Fruit fly (Drosophila melanogaster): ENCODE results near the gene CG31141.

Gene CG31141

DNA sequence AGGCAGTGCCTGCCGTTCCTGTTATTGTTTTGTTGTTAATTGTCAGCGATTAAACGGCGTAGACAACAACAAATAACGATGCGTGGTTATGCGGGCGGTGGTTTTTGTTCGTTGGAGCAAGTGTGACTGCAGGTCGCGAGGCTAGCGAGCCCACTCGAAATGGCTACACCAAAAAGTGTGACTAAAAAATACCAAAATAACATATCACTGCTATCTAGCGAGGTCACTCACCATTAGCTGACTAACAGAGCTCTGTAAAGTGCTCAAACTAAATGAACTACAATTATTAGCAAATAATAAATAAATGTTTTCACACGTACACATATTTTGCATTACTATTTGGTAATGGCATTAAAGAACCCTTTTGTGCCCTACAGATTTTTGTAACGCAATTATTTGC is 33.2 kb upstream of the CG31141 start, which contains the start of gene Pli:
Gene Pli (minus strand): TSS at position 131 of the 400 bp plus-strand sequence.
- TF ChIP-seq CG17801 (GFP tag; optimal IDR thresholded peaks at IDR 0.05; ENCODE audit: partially characterized antibody) = peak; percentile 75

DNA sequence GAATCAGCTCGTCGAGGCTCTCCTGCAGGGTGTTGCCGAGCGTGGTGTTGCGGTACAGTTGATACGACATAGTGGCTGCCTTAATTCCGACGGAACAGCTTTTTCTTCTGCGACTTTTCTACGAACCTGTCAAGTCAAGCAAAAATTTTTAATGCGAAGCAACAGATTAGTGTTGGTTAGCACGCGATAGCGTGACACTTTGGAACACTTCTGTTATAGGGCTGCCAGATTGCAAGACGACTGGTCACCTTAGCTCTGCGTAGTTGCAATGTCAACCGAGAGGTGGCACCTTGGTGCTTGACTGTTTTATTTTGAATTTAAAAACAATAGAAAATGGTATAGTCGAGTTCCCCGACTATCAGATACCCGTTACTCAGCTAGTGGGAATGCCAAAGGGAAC is 32.2 kb upstream of the CG31141 start, which contains the start of gene TfIIA-S:
Gene TfIIA-S (minus strand): TSS at position 175 of the 400 bp plus-strand sequence.
- TF ChIP-seq CG17801 (GFP tag; optimal IDR thresholded peaks at IDR 0.05; ENCODE audit: partially characterized antibody) = peak; percentile 75

DNA sequence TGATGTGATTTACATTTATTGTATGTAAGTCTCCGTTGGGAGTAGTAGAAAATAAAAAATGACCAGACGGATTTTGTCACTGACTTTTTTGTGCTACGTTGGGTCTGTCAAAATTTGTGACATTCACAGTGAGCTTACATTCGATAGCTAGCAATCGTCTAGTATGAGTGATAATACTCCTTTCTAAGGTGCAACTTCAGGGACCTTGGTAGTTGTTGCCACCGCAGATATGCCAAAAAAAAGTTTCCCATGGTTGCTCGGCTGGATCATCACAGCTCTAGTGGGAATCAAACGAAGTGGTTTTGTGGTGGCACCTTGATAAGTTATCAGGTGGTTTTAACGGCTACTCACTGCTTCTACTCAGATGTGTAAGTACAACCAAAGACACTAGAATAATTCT is 29.6 kb upstream of the CG31141 start, which contains the start of gene tbrd-1:
Gene tbrd-1 (minus strand): TSS at position 101 of the 400 bp plus-strand sequence.
- no peak for TF ChIP-seq CG17801 (GFP tag; optimal IDR thresholded peaks at IDR 0.05; ENCODE audit: partially characterized antibody)

DNA sequence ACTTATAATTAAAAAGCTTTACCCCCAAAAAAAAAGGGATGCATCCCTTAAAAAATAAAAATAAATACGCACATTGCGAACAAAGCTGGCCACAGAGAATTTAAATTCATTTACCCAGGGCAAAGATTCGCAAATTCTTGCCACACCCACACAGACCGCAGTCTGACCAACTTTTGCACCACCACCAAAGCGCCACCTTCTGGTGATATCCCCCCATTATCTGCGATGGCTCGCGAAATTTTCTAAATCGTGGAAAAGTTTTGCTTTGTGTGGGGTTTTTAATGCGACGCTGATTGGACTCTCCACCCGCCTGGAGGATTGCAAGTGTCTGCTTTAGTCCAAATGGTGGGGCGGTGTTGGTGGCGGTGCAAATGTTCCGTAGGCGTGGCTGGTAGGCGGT is 23.0 kb upstream of the CG31141 start:
- TF ChIP-seq CG17801 (GFP tag; optimal IDR thresholded peaks at IDR 0.05; ENCODE audit: partially characterized antibody) = no peak

DNA sequence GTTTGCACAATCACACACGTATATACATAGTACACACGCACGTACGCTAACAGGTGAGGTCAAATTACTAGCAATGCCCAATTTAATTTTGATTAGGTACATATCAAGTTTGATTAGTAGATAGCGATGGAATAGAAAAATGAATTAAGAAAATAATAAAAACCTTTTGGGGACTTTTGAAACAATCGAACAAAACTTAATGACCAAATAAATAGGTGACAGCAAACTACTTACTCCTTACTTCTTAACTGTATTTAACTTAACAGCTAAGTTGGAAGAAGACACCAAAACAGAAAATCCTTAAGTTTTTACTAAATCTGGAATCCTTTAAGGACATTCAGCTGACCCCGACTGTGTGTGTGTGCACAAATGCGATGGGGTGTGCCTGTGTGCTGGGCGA is 21.1 kb upstream of the CG31141 start:
- TF ChIP-seq CG17801 (GFP tag; optimal IDR thresholded peaks at IDR 0.05; ENCODE audit: partially characterized antibody) = no peak

DNA sequence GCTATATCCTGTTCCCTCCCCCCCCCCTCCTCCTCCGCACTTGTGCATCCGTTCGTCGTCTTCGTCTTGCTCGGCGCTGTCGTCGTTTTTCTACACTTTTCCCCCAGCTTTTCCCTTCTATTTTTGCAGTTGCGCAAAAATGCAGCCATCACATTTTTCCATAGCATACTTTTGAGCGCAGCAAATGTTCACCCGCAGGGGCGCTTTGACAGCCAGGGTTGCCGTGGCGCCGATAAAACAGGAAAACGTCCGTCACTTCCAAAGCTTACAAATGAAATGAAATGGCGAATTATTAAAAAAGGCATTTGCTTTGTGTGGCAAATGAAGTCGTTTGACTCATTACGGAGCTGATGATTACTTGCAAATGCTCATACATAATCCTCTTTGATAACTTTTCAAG is 20.5 kb upstream of the CG31141 start:
- TF ChIP-seq CG17801 (GFP tag; optimal IDR thresholded peaks at IDR 0.05; ENCODE audit: partially characterized antibody) = no peak

DNA sequence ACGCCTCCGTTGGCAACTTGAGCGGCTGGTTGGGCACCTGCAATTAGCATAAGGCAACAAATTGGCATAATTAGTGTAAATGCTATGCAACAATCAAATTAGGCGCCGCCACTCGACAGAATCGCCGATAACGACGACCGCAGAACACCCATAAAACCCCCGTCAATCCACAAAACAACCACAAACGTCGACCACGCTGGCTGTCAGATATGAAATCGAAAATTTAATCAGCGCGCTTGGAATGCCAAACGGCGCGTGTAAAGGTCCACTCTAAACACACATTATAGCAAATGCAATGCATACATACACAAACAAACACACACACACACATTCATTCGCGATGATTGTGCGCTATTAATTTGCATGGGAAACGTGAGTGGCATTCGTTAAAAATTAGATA is 19.7 kb upstream of the CG31141 start:
- no peak for TF ChIP-seq CG17801 (GFP tag; optimal IDR thresholded peaks at IDR 0.05; ENCODE audit: partially characterized antibody)

DNA sequence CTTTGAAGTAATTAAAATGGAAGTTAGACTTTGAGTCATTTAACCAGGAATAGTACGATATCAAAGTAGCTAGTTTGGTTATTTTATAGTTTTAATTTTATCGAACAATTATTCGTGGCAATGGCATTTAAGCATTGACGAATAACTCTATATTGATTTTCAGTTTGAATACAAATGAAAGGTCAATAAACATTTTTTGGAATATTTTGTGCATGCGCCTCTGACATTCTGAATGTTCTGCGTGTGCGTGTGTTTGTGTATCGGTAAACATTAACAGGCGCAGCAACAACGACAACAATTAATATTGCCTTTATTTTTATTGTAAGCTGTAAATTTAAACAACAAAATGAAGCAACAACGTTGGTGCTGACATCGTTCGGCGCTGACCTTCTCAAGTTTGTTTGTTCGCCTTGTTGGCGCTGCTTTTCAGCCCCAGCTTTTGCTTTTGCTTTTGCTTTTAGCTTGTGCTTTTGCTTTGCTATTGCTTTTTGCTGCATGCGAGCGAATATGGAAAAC is 13.7 kb upstream of the CG31141 start:
- no peak for TF ChIP-seq CG17801 (GFP tag; optimal IDR thresholded peaks at IDR 0.05; ENCODE audit: partially characterized antibody)

DNA sequence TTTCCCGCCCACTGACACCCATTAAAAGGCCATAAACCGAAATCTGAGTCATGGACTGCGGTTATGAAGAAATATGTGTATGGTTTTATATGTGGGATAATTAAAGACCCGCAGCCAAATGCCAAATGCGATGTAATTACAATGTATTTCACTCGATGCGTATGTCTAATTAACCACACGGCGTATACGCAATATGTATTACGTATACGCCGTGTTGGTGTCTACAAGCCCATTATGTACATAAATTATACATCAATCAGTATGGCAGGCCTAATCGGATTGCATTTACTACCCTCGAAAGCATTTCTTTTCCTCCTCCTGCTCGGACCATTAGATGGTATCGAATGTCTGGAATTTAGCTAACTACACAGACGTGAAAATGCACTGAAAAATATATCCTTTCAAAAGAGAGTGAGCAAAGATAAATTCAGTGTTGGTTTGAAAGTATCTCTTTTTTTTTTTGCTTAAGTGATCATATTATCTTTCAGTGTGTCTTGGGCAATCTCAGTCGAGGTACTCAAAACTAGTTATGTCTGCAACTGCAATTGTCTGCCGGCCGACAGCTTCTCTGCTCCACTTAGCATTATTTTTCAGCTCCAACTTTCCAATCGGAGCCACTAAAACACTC is 12.7 kb upstream of the CG31141 start:
- TF ChIP-seq CG17801 (GFP tag; optimal IDR thresholded peaks at IDR 0.05; ENCODE audit: partially characterized antibody) = no peak

DNA sequence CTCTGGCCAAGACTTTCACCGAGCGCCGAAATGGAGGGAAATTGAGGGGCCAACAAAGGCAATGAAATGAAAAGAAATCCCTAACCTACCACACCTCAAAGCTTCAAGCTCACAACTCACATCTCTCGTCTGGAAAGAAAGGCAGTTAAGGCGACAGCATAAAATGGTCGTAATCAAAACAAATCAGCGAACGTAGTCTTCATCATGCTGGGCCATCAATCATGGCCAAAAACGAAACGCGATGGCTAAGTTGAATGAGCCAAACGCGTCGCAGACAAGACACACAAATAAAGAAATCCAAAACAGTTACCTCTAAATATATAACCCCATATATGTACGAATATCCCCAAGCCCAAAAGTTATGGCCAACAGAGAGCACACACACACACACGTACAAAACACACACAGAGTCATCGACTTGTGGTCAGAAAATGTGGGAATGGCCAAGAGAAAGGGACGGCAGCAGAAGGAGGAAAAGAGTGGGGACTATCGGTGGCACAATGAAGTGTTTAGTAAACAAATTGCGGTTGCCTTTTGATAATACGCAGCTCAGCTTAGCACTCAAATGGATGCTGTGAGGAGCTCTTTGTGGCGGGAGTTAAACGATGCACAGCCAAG is 11.9 kb upstream of the CG31141 start:
- TF ChIP-seq CG17801 (GFP tag; optimal IDR thresholded peaks at IDR 0.05; ENCODE audit: partially characterized antibody) = no peak

DNA sequence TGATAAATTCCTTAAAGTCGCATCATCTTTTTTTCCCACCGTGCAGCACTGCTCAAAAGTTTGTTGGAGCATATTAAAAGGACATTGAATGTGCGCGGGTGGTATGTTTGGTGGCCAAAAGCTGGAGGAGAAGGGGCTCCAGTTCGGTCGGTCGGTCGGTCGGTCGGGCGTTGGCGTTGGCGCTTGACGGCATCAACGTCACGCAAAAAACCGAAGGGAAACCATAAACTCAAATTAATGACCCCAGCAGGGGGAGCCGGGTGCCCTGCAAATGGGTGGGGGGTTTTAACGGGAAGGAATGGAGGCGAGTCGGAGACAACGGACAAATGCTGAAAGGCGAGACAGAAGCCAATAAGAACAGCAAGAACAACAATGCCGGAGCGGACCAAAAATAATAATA is 10.8 kb upstream of the CG31141 start:
- TF ChIP-seq CG17801 (GFP tag; optimal IDR thresholded peaks at IDR 0.05; ENCODE audit: partially characterized antibody) = no peak

DNA sequence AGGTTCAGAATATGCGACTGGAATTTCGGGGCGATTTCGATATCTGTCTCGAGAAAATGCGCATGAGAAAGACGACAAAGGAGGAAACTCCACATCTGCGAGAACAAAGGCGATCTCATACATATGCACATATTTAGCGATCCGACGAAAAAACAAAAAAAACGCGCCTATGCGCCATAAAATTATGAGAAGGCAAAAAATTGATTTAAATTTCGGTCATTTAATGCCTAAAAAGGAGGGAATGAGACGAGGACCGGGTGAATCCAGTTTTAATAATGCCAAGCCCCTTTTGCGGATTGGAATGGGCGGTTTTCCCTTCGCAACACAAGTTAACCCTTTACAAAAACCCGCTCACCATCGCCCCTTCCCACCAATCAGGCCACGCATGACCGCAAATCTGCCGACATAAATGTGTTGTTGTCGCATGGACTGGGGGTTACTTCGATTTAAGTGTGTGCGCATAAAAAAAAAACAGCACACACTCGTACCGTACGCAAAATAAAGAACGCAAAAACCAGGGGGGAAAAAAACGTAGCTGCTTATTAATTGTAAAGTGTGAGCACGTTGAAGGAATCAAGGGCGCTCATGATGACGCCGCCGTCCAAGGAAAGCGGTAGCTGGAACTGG is 8.6 kb upstream of the CG31141 start:
- no peak for TF ChIP-seq CG17801 (GFP tag; optimal IDR thresholded peaks at IDR 0.05; ENCODE audit: partially characterized antibody)

DNA sequence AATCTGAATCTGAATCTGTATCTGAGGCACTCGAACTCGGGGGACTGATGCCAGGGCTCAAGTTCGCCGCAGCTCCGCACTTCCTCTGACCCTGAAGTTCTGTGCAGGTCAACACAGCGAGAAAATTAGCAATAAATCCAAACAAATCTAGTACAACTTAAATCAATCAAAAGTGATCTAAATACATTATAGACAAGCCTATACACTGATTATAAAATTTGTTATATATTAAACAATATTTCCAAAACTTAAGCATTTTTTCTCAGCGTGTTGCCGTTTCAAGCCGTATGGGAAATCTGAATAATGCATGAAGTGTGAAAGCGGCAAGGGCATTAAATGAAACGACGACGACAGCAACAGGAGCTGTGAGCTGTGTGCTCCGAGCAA is 8.1 kb upstream of the CG31141 start:
- no peak for TF ChIP-seq CG17801 (GFP tag; optimal IDR thresholded peaks at IDR 0.05; ENCODE audit: partially characterized antibody)

DNA sequence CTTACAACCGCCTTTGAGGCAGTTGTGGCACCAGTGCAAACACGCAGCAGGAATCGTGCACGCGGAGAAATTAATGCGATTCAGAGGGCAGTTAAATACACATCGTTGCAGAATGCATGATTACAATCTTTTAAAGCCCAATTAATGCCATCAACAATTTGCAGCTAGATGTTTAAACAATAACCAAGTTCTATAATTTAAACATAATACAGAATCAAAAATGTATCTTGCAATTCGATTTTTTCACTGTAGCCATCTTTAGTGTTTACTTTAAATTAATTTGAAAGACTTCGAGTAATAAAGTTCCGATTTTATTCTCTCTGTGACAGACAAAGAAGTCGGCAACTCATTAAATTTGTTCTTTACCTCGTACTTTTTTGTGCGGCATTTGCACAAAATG is 7.1 kb upstream of the CG31141 start:
- TF ChIP-seq CG17801 (GFP tag; optimal IDR thresholded peaks at IDR 0.05; ENCODE audit: partially characterized antibody) = no peak

DNA sequence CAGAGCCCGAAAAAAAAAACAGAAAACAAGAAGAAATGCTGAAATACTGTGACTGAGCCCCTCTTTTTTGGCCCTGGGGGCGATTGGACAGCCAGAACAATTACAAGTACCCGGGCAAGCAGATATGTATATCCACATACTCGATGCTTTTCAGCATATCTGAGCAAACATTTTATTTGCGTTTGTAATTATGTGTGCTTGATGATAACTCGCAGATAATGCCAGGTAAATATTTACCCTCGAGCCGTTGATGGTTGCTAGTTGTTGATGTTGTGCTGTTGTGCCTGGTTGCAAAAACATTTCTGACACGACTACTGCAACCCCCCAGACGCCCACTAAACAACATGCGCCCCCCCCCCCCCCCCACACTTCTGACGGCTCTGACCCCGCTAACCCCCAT is 3.7 kb upstream of the CG31141 start:
- no peak for TF ChIP-seq CG17801 (GFP tag; optimal IDR thresholded peaks at IDR 0.05; ENCODE audit: partially characterized antibody)

DNA sequence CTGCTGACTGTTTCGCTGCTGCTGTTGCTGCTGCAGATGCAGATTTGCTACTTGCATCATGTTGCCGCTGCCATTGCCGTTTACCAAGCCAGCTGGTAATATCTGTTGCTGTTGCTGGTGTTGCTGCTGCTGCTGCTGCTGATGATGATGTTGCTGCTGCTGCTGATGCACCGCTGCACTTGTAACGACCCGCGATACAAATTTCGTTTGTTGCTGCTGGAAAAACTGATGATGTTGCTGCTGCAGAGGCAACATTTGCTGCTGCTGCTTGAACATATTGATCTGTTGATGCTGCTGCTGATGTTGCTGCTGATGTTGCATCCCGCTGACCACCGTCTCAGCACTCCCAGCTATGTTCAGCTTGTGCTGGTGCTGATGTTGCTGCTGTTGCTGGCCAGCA is 2.7 kb upstream of the CG31141 start:
- no peak for TF ChIP-seq CG17801 (GFP tag; optimal IDR thresholded peaks at IDR 0.05; ENCODE audit: partially characterized antibody)
